Fruit fly (Drosophila melanogaster) whole organism, larva: ENCODE measurements around the gene CG10514.

Experiments used
- noc ChIP-seq: fragments of 200-800 bp; sonication (Bioruptor generic); optimal IDR thresholded peaks from 3 replicates; lab custom pipeline; 2019; ENCODE audit warnings: missing biosample characterization, mild to moderate bottlenecking, missing genetic modification characterization, moderate library complexity

CG10514 gene

dm6 chr3R:25265589-25266201, 14.0 kb downstream of the CG10514 start, which contains the start of the genes GlnRS and RIOK2:
Gene GlnRS (minus strand): TSS chr3R:25265721.
Gene RIOK2 (plus strand): TSS chr3R:25265844.
- TF ChIP-seq noc (tag; lab: Kevin White, UChicago), result peak; percentile 5

- peak; percentile 79 for TF ChIP-seq noc (tag; lab: Kevin White, UChicago)
Observed at dm6 chr3R:25262322-25262761, 17.3 kb downstream of the CG10514 start, which contains the start of the genes Kdsr and CG11858. Gene Kdsr (minus strand): TSS chr3R:25262498. Gene CG11858 (plus strand): TSS chr3R:25262741.

DNA sequence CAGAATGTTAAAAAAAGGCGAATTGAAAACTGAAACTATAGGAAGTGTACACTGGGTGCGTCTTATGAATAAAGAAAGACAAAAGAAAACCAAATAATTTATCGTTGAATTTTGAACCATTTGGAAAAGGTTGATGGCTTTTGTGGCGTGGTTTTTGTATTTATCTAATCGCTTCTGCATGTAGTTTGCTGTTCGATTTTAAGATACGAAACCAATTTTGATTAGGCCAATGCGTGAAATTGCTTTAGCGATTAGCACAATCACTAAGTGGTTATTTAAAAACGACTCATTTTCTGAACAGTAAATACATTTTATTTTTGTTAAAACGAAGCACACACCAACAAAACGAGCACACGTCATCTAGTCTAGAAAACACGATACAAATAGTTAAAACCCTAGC, 19.0 kb downstream of the CG10514 start:
- TF ChIP-seq noc (tag; lab: Kevin White, UChicago), result no peak

- peak; percentile 95 for TF ChIP-seq noc (tag; lab: Kevin White, UChicago)
Observed at dm6 chr3R:25258628-25259240, 20.9 kb downstream of the CG10514 start, which contains the start of gene CG11857. Gene CG11857 (plus strand): TSS chr3R:25258898.

dm6 chr3R:25249145-25250141, 30.2 kb downstream of the CG10514 start, which contains the start of gene Nup358:
Gene Nup358 (plus strand): TSS chr3R:25249348.
- no peak for TF ChIP-seq noc (tag; lab: Kevin White, UChicago)

DNA sequence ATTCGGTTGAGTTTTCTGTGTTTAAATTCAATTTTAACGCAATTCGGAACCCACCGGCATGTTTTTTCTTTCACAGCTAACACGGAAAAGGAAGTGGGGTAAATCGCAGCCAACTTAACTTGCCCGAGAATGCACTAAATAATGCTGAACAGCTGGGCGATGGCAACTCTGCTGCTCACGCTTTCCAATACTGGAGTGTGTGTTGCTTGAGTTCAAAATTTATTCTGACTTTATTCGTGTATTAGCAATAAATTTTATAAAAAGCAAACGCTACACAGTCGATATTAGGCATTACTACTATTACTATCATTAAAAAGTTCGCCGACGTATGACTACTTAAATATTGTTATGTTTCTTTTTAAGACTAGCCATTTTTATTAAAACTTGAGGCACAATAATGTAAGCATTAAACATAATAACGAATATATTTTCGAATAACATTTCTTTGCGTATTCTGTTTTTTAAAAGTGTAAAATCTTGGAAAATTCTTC, 32.2 kb downstream of the CG10514 start, which contains the start of the genes RpS27 and Nup37:
RpS27 (minus strand) TSS at position 136 of the 491 bp plus-strand sequence.
Nup37 (plus strand) TSS at position 280 of the 491 bp plus-strand sequence.
- peak; percentile 86 for TF ChIP-seq noc (tag; lab: Kevin White, UChicago)

- no peak for TF ChIP-seq noc (tag; lab: Kevin White, UChicago)
Observed at dm6 chr3R:25245052-25245813, 34.4 kb downstream of the CG10514 start, which contains the start of gene bam. Gene bam (minus strand): TSS chr3R:25245109.

dm6 chr3R:25241507-25242070, 38.1 kb downstream of the CG10514 start, which contains the start of gene CG11854:
Gene CG11854 (plus strand): TSS chr3R:25242020.
- no peak for TF ChIP-seq noc (tag; lab: Kevin White, UChicago)

DNA sequence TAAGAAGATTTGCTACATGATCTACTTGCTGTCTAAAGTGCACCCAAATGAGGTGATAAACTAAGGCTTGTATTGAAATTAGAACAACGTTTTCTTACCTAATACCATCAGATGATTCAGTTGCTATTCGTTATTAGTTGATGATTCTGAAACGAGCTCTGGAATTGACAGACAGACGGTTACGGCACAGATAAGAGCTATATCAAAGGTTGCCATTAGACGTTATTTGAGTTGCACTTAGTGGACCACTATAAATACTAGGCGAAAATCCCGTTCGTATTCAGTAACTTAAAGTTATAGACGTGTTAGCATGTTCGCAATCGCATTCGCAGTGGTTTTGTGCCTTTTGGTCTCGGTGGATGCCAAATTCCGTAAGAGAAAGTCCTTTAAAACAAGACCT, 39.8 kb downstream of the CG10514 start, which contains the start of gene to:
to (plus strand) TSS at position 301 of the 400 bp plus-strand sequence.
- no peak for TF ChIP-seq noc (tag; lab: Kevin White, UChicago)

DNA sequence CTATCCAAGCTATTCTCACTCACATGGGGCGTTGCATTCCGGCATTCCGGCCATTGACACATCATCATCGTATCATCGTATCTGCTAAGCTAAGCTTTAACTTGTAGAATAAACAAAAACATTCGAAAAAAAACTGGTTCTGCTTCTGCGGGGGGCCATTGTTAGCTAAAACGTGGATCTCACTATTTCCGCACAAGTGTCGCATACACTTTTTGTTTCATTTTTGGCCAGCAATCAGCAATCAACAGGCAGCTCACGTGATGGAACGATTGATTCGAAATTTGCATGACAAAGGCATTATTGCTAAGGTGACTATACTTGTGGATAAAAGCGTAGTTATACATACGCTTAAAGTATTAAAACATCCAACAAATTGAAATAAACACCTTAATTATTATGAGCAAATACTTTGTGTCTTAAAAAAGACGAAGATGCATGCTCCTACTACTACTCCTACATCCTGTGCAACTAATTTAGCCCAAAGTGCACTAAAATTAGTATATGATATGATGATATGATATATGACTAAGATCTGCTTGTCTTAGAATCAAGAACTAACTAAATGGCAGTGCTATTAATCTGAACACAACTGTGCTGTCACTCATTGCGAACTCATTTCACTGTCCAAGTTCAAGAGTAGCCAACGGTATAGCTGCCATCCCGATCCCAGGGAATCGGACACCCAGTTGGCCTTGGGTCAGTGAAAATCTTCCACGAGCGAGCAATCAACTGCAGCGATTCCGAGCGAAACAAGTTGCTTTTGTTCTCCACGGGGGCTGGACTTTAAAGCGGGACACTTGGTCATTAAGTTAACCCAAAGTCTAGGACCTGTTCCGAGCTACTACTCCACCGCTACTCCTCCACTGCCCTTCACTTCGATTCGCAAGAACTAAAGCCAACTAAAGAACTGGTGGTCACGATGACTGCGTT, 40.6 kb downstream of the CG10514 start:
- no peak for TF ChIP-seq noc (tag; lab: Kevin White, UChicago)

DNA sequence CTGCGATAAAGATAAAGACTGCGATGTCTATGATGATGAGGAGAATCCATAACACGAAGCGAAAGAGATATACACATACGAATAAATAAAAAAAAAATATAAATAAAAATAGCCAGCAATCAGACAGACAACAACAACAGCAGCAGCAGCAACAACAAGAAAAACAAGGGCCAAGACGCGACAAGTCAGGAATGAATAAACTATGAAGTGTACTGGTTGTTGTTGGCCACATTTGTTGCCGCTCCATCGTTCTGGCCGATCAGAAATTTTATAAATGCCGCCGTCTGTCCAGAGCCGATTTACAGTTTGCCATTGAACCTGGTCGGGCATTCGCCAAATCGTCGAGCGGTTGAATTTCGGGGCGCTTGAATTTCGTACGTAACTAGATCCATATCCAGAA, 42.3 kb downstream of the CG10514 start, which contains the start of gene Jhbp7:
Jhbp7 (plus strand) TSS at position 301 of the 400 bp plus-strand sequence.
- no peak for TF ChIP-seq noc (tag; lab: Kevin White, UChicago)

DNA sequence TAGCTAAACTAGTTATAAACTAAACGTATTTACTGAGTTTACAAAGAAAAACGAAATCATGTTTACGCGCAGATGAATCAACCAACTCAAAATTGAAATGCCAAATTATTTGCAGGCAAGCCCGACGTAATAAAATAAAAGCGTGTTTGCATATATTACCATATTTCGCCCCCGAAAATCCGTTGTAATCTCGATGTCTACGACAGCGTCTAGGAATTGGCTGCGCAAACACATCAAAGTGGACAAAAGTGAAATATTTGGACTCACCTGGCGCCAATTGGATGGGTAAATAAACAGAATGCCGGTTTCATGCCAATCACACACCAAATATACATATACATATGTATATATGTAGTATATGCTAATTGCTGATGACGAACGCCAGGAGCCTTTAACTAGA, 43.5 kb downstream of the CG10514 start:
- no peak for TF ChIP-seq noc (tag; lab: Kevin White, UChicago)

DNA sequence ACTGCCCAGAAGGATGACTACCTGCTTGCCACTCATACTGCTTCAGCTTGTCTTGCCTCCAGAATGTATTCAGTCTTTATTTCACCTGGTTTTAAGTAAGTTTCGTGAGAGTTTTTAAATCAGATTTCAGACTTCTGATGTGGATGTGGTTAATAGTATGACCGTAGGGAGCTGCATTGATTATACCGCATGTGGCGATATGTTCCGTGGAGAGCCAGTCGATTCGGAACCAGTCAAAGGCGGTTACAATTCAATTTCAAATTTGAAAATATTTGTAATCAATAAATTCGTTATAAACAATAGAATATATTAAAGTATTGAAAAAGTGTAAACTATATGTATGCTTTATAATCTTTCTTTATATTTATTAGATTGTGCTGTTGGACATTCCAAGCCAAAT, 44.3 kb downstream of the CG10514 start, which contains the start of gene Sil1:
Sil1 (minus strand) TSS at position 168 of the 400 bp plus-strand sequence.
- no peak for TF ChIP-seq noc (tag; lab: Kevin White, UChicago)
